Worm (Caenorhabditis elegans) whole organism, L3 larva: ENCODE measurements around the gene nrde-4.

Experiments used
- R02D3.7 ChIP-seq: fragments of 150-350 bp; optimal IDR thresholded peaks from 2 replicates; lab custom pipeline; 2014; ENCODE audit warnings: missing biosample characterization, missing genetic modification characterization
- aly-2 ChIP-seq: fragments of 150-350 bp; optimal IDR thresholded peaks from 2 replicates; lab custom pipeline; 2014; ENCODE audit warnings: missing biosample characterization, missing genetic modification characterization
- ceh-16 ChIP-seq: sonication (generic microtip); optimal IDR thresholded peaks from 2 replicates; lab custom pipeline; 2017; ENCODE audit warnings: missing biosample characterization, missing genetic modification characterization
- ceh-28 ChIP-seq: fragments of 150-350 bp; optimal IDR thresholded peaks from 2 replicates; lab custom pipeline; 2014; ENCODE audit warnings: missing biosample characterization, missing genetic modification reagents, missing genetic modification characterization
- ceh-82 ChIP-seq: fragments of 150-350 bp; optimal IDR thresholded peaks from 2 replicates; lab custom pipeline; 2014; ENCODE audit warnings: missing biosample characterization, missing genetic modification characterization
- daf-12 ChIP-seq: fragments of 150-350 bp; optimal IDR thresholded peaks from 2 replicates; lab custom pipeline; 2014; ENCODE audit warnings: missing biosample characterization, missing genetic modification reagents, missing genetic modification characterization
- egl-5 ChIP-seq: fragments of 150-350 bp; optimal IDR thresholded peaks from 2 replicates; lab custom pipeline; 2017; ENCODE audit warnings: missing biosample characterization, missing genetic modification reagents, missing genetic modification characterization, inconsistent platforms
- elt-1 ChIP-seq: fragments of 150-350 bp; optimal IDR thresholded peaks from 2 replicates; lab custom pipeline; 2014; ENCODE audit warnings: missing biosample characterization, missing genetic modification characterization
- elt-2 ChIP-seq: sonication (generic microtip); optimal IDR thresholded peaks from 2 replicates; lab custom pipeline; 2016; ENCODE audit warnings: missing genetic modification reagents, mild to moderate bottlenecking, missing genetic modification characterization, missing compliant biosample characterization
- fkh-2 ChIP-seq: fragments of 150-350 bp; optimal IDR thresholded peaks from 2 replicates; lab custom pipeline; 2014; ENCODE audit warnings: missing biosample characterization, missing genetic modification reagents, missing genetic modification characterization
- fos-1 ChIP-seq: fragments of 150-350 bp; optimal IDR thresholded peaks from 2 replicates; lab custom pipeline; 2014; ENCODE audit warnings: missing biosample characterization, missing genetic modification characterization
- hmg-11 ChIP-seq: sonication (generic microtip); optimal IDR thresholded peaks from 2 replicates; lab custom pipeline; 2016; ENCODE audit warnings: missing genetic modification characterization, missing compliant biosample characterization
- jun-1 ChIP-seq: fragments of 150-350 bp; optimal IDR thresholded peaks from 2 replicates; lab custom pipeline; 2014; ENCODE audit warnings: missing biosample characterization, missing genetic modification reagents, missing genetic modification characterization
- lin-15B ChIP-seq: fragments of 150-350 bp; optimal IDR thresholded peaks from 2 replicates; lab custom pipeline; 2014; ENCODE audit warnings: missing biosample characterization, missing genetic modification characterization
- lin-39 ChIP-seq: fragments of 150-350 bp; optimal IDR thresholded peaks from 2 replicates; lab custom pipeline; 2018; ENCODE audit warnings: missing biosample characterization, missing genetic modification reagents, missing genetic modification characterization
- mdl-1 ChIP-seq: fragments of 150-350 bp; optimal IDR thresholded peaks from 2 replicates; lab custom pipeline; 2014; ENCODE audit warnings: missing biosample characterization, missing genetic modification characterization
- nfya-1 ChIP-seq: sonication (generic microtip); optimal IDR thresholded peaks from 2 replicates; lab custom pipeline; 2017; ENCODE audit warnings: missing genetic modification characterization, mild to moderate bottlenecking, missing compliant biosample characterization, antibody characterized with exemption, moderate library complexity; ENCODE audit not compliant: insufficient read depth
- nhr-23 ChIP-seq: fragments of 150-350 bp; optimal IDR thresholded peaks from 2 replicates; lab custom pipeline; 2014; ENCODE audit warnings: missing biosample characterization, missing genetic modification reagents, missing genetic modification characterization
- nhr-25 ChIP-seq: sonication (generic microtip); optimal IDR thresholded peaks from 2 replicates; lab custom pipeline; 2017; ENCODE audit warnings: missing biosample characterization, missing genetic modification characterization
- nhr-43 ChIP-seq: sonication (generic microtip); optimal IDR thresholded peaks from 2 replicates; lab custom pipeline; 2016; ENCODE audit warnings: mild to moderate bottlenecking, missing genetic modification characterization, missing compliant biosample characterization; ENCODE audit not compliant: poor library complexity, severe bottlenecking
- nhr-76 ChIP-seq: fragments of 150-350 bp; sonication (generic microtip); optimal IDR thresholded peaks from 5 replicates; lab custom pipeline; 2014; ENCODE audit warnings: missing biosample characterization, missing genetic modification characterization
- pha-4 ChIP-seq: fragments of 150-350 bp; optimal IDR thresholded peaks from 2 replicates; lab custom pipeline; 2014; ENCODE audit warnings: missing biosample characterization, missing genetic modification reagents, missing genetic modification characterization
- pqm-1 ChIP-seq: fragments of 150-350 bp; optimal IDR thresholded peaks from 2 replicates; lab custom pipeline; 2017; ENCODE audit warnings: missing biosample characterization, missing genetic modification characterization, inconsistent platforms
- skn-1 ChIP-seq: fragments of 150-350 bp; optimal IDR thresholded peaks from 2 replicates; lab custom pipeline; 2014; ENCODE audit warnings: missing biosample characterization, missing genetic modification characterization
- snpc-4 ChIP-seq: fragments of 150-350 bp; optimal IDR thresholded peaks from 2 replicates; lab custom pipeline; 2014; ENCODE audit warnings: missing biosample characterization, missing genetic modification characterization
- unc-39 ChIP-seq: sonication (generic microtip); optimal IDR thresholded peaks from 4 replicates; lab custom pipeline; 2017; ENCODE audit warnings: missing biosample characterization, missing genetic modification characterization
- unc-62 ChIP-seq: fragments of 150-350 bp; sonication (generic microtip); optimal IDR thresholded peaks from 4 replicates; lab custom pipeline; 2014; ENCODE audit warnings: missing biosample characterization, missing genetic modification reagents, missing genetic modification characterization
- zag-1 ChIP-seq: fragments of 150-350 bp; optimal IDR thresholded peaks from 2 replicates; lab custom pipeline; 2014; ENCODE audit warnings: missing biosample characterization, missing genetic modification characterization
- ztf-4 ChIP-seq: fragments of 150-350 bp; optimal IDR thresholded peaks from 2 replicates; lab custom pipeline; 2014; ENCODE audit warnings: missing biosample characterization, missing genetic modification characterization

The nrde-4 gene

DNA sequence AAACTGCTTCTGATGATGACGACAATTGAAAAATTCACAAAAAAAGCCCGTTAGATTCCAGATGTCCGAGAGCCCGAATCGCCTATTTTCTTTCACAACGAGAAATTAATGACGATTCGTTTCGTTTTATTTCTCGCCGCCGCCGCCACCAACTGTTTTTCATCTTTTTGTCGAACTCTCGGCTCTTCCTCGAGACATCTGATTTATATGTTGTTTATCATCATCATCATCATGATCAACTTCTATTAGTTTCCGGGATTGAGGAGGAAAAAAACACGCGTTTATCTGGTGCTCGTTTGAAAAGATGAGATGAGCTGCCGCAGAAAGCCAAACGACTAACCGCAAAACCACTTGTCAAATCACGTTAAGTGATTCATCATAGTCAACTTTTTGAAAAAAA lies 5.4 kb upstream of the nrde-4 start:
- TF ChIP-seq nfya-1 (peak; percentile 11), jun-1 (tag; lab: Kevin White, UChicago) (no peak), egl-5 (tag; lab: Kevin White, UChicago) (peak; percentile 80), lin-15B (tag; lab: Kevin White, UChicago) (no peak), pqm-1 (no peak), nhr-25 (tag; lab: Kevin White, UChicago) (no peak), lin-39 (peak; percentile 46), mdl-1 (tag; lab: Kevin White, UChicago) (no peak), unc-62 (GFP tag; lab: Kevin White, UChicago) (no peak), daf-12 (no peak), pha-4 (tag; lab: Kevin White, UChicago) (no peak)

- peak; percentile 31 for TF ChIP-seq egl-5 (tag; lab: Kevin White, UChicago)
- peak; percentile 27 for TF ChIP-seq lin-39
- peak; percentile 41 for TF ChIP-seq nfya-1
- no peak for TF ChIP-seq nhr-25 (tag; lab: Kevin White, UChicago)
- TF ChIP-seq, all 47 proteins: peak for 3
These were observed 4.5 kb upstream of the nrde-4 start, which contains the start of gene C08G9.1 for ce11 chrIV:7658589-7658988. TSS of gene C08G9.1 (plus strand) at chrIV:7658763.

DNA sequence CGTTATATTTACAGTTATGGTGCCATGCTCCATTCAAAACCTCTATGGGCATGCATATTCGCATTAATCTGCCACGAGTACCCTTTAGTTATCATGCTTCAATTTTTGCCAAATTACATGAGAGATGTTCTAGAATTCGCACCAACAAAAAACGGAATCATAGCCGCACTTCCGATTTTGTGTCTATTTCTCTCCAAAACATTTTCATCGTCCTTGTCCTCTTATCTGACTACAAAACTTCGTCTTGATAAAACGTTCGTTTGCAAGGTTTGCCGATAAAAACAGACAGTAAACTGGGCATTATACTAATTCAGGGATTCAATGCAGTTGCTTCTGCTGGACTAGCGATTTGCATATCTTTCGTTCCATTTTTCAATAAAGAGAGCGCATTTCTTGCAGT lies 864 bp downstream of the nrde-4 start:
- TF ChIP-seq elt-1 (tag; lab: Kevin White, UChicago) (no peak), mdl-1 (tag; lab: Kevin White, UChicago) (no peak), aly-2 (tag; lab: Kevin White, UChicago) (no peak), elt-2 (tag; lab: Kevin White, UChicago) (peak; percentile 38)

- TF ChIP-seq nhr-25 (tag; lab: Kevin White, UChicago) (peak; percentile 12), nhr-23 (tag; lab: Kevin White, UChicago) (peak; percentile 13), ztf-4 (tag; lab: Kevin White, UChicago) (no peak)
These were observed 2.9 kb downstream of the nrde-4 start, which contains the start of gene cima-1 for ce11 chrIV:7651120-7651519. TSS of gene cima-1 (plus strand) at chrIV:7651459.

ce11 chrIV:7650433-7650832 lies 3.6 kb downstream of the nrde-4 start:
- TF ChIP-seq R02D3.7 (tag; lab: Kevin White, UChicago) (no peak), nfya-1 (peak; percentile 69), skn-1 (tag; lab: Kevin White, UChicago) (no peak)

ce11 chrIV:7646861-7647260 lies 7.2 kb downstream of the nrde-4 start:
- TF ChIP-seq ceh-16 (tag; lab: Kevin White, UChicago) (no peak), fos-1 (tag; lab: Kevin White, UChicago) (no peak), skn-1 (tag; lab: Kevin White, UChicago) (no peak), ceh-28 (tag; lab: Kevin White, UChicago) (no peak), elt-1 (tag; lab: Kevin White, UChicago) (no peak), fkh-2 (no peak), ceh-82 (tag; lab: Kevin White, UChicago) (no peak), snpc-4 (tag; lab: Kevin White, UChicago) (no peak), unc-39 (tag; lab: Kevin White, UChicago) (no peak), nhr-43 (tag; lab: Kevin White, UChicago) (no peak), lin-15B (tag; lab: Kevin White, UChicago) (no peak), nhr-76 (tag; lab: Kevin White, UChicago) (no peak), aly-2 (tag; lab: Kevin White, UChicago) (no peak), zag-1 (tag; lab: Kevin White, UChicago) (no peak), hmg-11 (no peak), pha-4 (tag; lab: Kevin White, UChicago) (no peak)

ce11 chrIV:7646119-7646518 lies 7.9 kb downstream of the nrde-4 start, which contains the start of gene hmg-5:
TSS of gene hmg-5 (minus strand) at chrIV:7646219.
- TF ChIP-seq zag-1 (tag; lab: Kevin White, UChicago) (no peak), fkh-2 (no peak), nhr-25 (tag; lab: Kevin White, UChicago) (no peak), egl-5 (tag; lab: Kevin White, UChicago) (no peak)
